Worm (Caenorhabditis elegans) whole organism, L1 larva: Measurements from ENCODE around the gene test-1.

Experiments
- ces-1 ChIP-seq: fragments of 150-350 bp; optimal IDR thresholded peaks from 2 replicates; lab custom pipeline; 2014; ENCODE audit warnings: missing biosample characterization, missing genetic modification reagents, missing genetic modification characterization
- fkh-10 ChIP-seq: sonication (generic microtip); optimal IDR thresholded peaks from 2 replicates; lab custom pipeline; 2017; ENCODE audit warnings: missing biosample characterization, missing genetic modification reagents, missing genetic modification characterization
- isw-1 ChIP-seq: fragments of 200-800 bp; sonication (Bioruptor generic); IDR thresholded peaks from 2 replicates; pipeline ENCODE4 v1.3.6; 2022; ENCODE audit warnings: missing genetic modification characterization, missing compliant biosample characterization
- lir-3 ChIP-seq: sonication (generic microtip); optimal IDR thresholded peaks from 2 replicates; lab custom pipeline; 2016; ENCODE audit warnings: mild to moderate bottlenecking, missing genetic modification characterization, moderate library complexity, missing compliant biosample characterization; ENCODE audit not compliant: poor library complexity
- lsy-2 ChIP-seq, 2 experiments: fragments of 150-350 bp; optimal IDR thresholded peaks; 2 replicates each; lab custom pipeline; 2014; ENCODE audit warnings: missing biosample characterization in 2 of 2, missing genetic modification characterization in 2 of 2
- mdl-1 ChIP-seq, 2 experiments: fragments of 150-350 bp; optimal IDR thresholded peaks; 2 replicates each; lab custom pipeline; 2014 to 2017; ENCODE audit warnings: missing biosample characterization in 2 of 2, missing genetic modification characterization in 2 of 2, inconsistent platforms in 1 of 2
- nhr-28 ChIP-seq: fragments of 150-350 bp; optimal IDR thresholded peaks from 2 replicates; lab custom pipeline; 2014; ENCODE audit warnings: missing biosample characterization, missing genetic modification characterization
- nhr-76 ChIP-seq: sonication (generic microtip); optimal IDR thresholded peaks from 2 replicates; lab custom pipeline; 2017; ENCODE audit warnings: missing biosample characterization, missing genetic modification characterization
- pag-3 ChIP-seq: sonication (generic microtip); optimal IDR thresholded peaks from 2 replicates; lab custom pipeline; 2017; ENCODE audit warnings: missing genetic modification characterization, mild to moderate bottlenecking, missing compliant biosample characterization, antibody characterized with exemption, borderline replicate concordance; ENCODE audit not compliant: insufficient read depth
- tbx-2 ChIP-seq: sonication (generic microtip); optimal IDR thresholded peaks from 2 replicates; lab custom pipeline; 2016; ENCODE audit warnings: missing genetic modification characterization, missing compliant biosample characterization
- unc-130 ChIP-seq: fragments of 150-350 bp; optimal IDR thresholded peaks from 2 replicates; lab custom pipeline; 2017; ENCODE audit warnings: missing biosample characterization, missing genetic modification characterization, inconsistent platforms

ce11 chrIV:2172880-2173279, 36.1 kb downstream of the test-1 start:
- TF ChIP-seq tbx-2 (tag; lab: Kevin White, UChicago) (no peak), mdl-1 (tag; optimal IDR thresholded peaks at IDR 0.05; lab: Kevin White, UChicago) (no peak), lir-3 (no peak), fkh-10 (peak; percentile 68), nhr-76 (tag; lab: Kevin White, UChicago) (no peak), pag-3 (tag; lab: Kevin White, UChicago) (no peak), lsy-2 (tag; optimal IDR thresholded peaks at IDR 0.05; lab: Kevin White, UChicago) (no peak), ces-1 (no peak), nhr-28 (tag; lab: Kevin White, UChicago) (no peak), unc-130 (no peak), isw-1 (GFP tag; lab: Robert Waterston, UW) (no peak)
